Worm (Caenorhabditis elegans) whole organism, L1 larva: ENCODE data around the gene T01B7.5.
A peak's percentile ranks its signal among the peaks of the same experiment; 100 is the strongest.

ENCODE experiments used
- C16A3.4 ChIP-seq: fragments of 150-350 bp; optimal IDR thresholded peaks from 2 replicates; lab custom pipeline; 2014; ENCODE audit warnings: missing biosample characterization, missing genetic modification characterization
- alr-1 ChIP-seq: fragments of 200-800 bp; sonication (Bioruptor generic); optimal IDR thresholded peaks from 2 replicates; lab custom pipeline; 2018; ENCODE audit warnings: borderline replicate concordance, mild to moderate bottlenecking, missing genetic modification characterization, missing compliant biosample characterization
- ama-1 ChIP-seq: fragments of 150-350 bp; optimal IDR thresholded peaks from 2 replicates; lab custom pipeline; 2014
- ceh-63 ChIP-seq: fragments of 200-800 bp; sonication (Bioruptor generic); optimal IDR thresholded peaks from 2 replicates; lab custom pipeline; 2018; ENCODE audit warnings: mild to moderate bottlenecking, missing genetic modification characterization, missing compliant biosample characterization
- ceh-8 ChIP-seq: fragments of 200-800 bp; sonication (Bioruptor generic); optimal IDR thresholded peaks from 2 replicates; lab custom pipeline; 2018; ENCODE audit warnings: mild to moderate bottlenecking, missing genetic modification characterization, moderate library complexity, missing compliant biosample characterization
- ceh-82 ChIP-seq, 3 experiments: fragments of 150-350 bp in 1 of 3; sonication (generic microtip) in 2 of 3; optimal IDR thresholded peaks; 2 replicates each; lab custom pipeline; 2014 to 2017; ENCODE audit warnings: missing biosample characterization in 3 of 3, missing genetic modification characterization in 3 of 3
- ces-1 ChIP-seq: fragments of 150-350 bp; optimal IDR thresholded peaks from 2 replicates; lab custom pipeline; 2014; ENCODE audit warnings: missing biosample characterization, missing genetic modification reagents, missing genetic modification characterization
- dpl-1 ChIP-seq, 3 experiments: fragments of 150-350 bp in 2 of 3; sonication (generic microtip) in 1 of 3; optimal IDR thresholded peaks; 2 replicates each; lab custom pipeline; 2014 to 2017; ENCODE audit warnings: missing biosample characterization in 3 of 3, missing genetic modification characterization in 3 of 3, missing genetic modification reagents in 3 of 3
- dsc-1 ChIP-seq: sonication (generic microtip); optimal IDR thresholded peaks from 2 replicates; lab custom pipeline; 2016; ENCODE audit warnings: mild to moderate bottlenecking, missing genetic modification characterization, missing compliant biosample characterization
- egl-13 ChIP-seq: sonication (generic microtip); optimal IDR thresholded peaks from 2 replicates; lab custom pipeline; 2016; ENCODE audit warnings: missing genotype, missing genetic modification reagents, missing genetic modification characterization, missing compliant biosample characterization
- egl-27 ChIP-seq, 2 experiments: fragments of 150-350 bp in 1 of 2; sonication (generic microtip); optimal IDR thresholded peaks; 3 replicates each; lab custom pipeline; 2017 to 2018; ENCODE audit warnings: missing biosample characterization in 2 of 2, missing genetic modification characterization in 2 of 2, missing genetic modification reagents in 2 of 2
- elt-3 ChIP-seq, 6 experiments: fragments of 150-350 bp in 1 of 6; sonication (generic microtip); optimal IDR thresholded peaks; 2 replicates each; lab custom pipeline; 2017 to 2018; ENCODE audit warnings: missing biosample characterization in 6 of 6, missing genetic modification characterization in 6 of 6, inconsistent platforms in 1 of 6
- ets-5 ChIP-seq: fragments of 200-800 bp; sonication (Bioruptor generic); IDR thresholded peaks from 2 replicates; pipeline ENCODE4 v1.3.6; 2022; ENCODE audit warnings: missing genetic modification characterization, missing compliant biosample characterization
- fkh-10 ChIP-seq: sonication (generic microtip); optimal IDR thresholded peaks from 2 replicates; lab custom pipeline; 2017; ENCODE audit warnings: missing biosample characterization, missing genetic modification reagents, missing genetic modification characterization
- fkh-4 ChIP-seq: sonication (generic microtip); optimal IDR thresholded peaks from 2 replicates; lab custom pipeline; 2016; ENCODE audit warnings: missing compliant biosample characterization, missing genetic modification characterization, borderline replicate concordance
- fos-1 ChIP-seq: fragments of 150-350 bp; optimal IDR thresholded peaks from 2 replicates; lab custom pipeline; 2014; ENCODE audit warnings: missing biosample characterization, missing genetic modification characterization
- grh-1 ChIP-seq: fragments of 200-800 bp; sonication (Bioruptor generic); IDR thresholded peaks from 2 replicates; pipeline ENCODE4 v1.3.6; 2022; ENCODE audit warnings: missing genetic modification reagents, missing genetic modification characterization, missing compliant biosample characterization
- hlh-17 ChIP-seq: fragments of 200-800 bp; sonication (Bioruptor generic); optimal IDR thresholded peaks from 2 replicates; lab custom pipeline; 2018; ENCODE audit warnings: missing genetic modification characterization, mild to moderate bottlenecking, missing compliant biosample characterization, moderate library complexity, borderline replicate concordance
- hlh-4 ChIP-seq: sonication (generic microtip); optimal IDR thresholded peaks from 2 replicates; lab custom pipeline; 2016; ENCODE audit warnings: mild to moderate bottlenecking, missing genetic modification characterization, missing compliant biosample characterization
- irx-1 ChIP-seq: sonication (generic microtip); optimal IDR thresholded peaks from 2 replicates; lab custom pipeline; 2016; ENCODE audit warnings: missing genetic modification characterization, missing compliant biosample characterization
- lin-13 ChIP-seq: fragments of 150-350 bp; optimal IDR thresholded peaks from 2 replicates; lab custom pipeline; 2014; ENCODE audit warnings: missing biosample characterization, missing genetic modification reagents, missing genetic modification characterization
- lin-14 ChIP-seq: fragments of 200-800 bp; sonication (Bioruptor generic); optimal IDR thresholded peaks from 2 replicates; lab custom pipeline; 2018; ENCODE audit warnings: mild to moderate bottlenecking, missing genetic modification characterization, moderate library complexity, missing compliant biosample characterization
- lin-39 ChIP-seq: fragments of 150-350 bp; optimal IDR thresholded peaks from 2 replicates; lab custom pipeline; 2014; ENCODE audit warnings: missing biosample characterization, missing genetic modification reagents, missing genetic modification characterization
- lir-3 ChIP-seq: sonication (generic microtip); optimal IDR thresholded peaks from 2 replicates; lab custom pipeline; 2016; ENCODE audit warnings: mild to moderate bottlenecking, missing genetic modification characterization, moderate library complexity, missing compliant biosample characterization; ENCODE audit not compliant: poor library complexity
- lsy-2 ChIP-seq, 2 experiments: fragments of 150-350 bp; optimal IDR thresholded peaks; 2 replicates each; lab custom pipeline; 2014; ENCODE audit warnings: missing biosample characterization in 2 of 2, missing genetic modification characterization in 2 of 2
- mdl-1 ChIP-seq, 2 experiments: fragments of 150-350 bp; optimal IDR thresholded peaks; 2 replicates each; lab custom pipeline; 2014 to 2017; ENCODE audit warnings: missing biosample characterization in 2 of 2, missing genetic modification characterization in 2 of 2, inconsistent platforms in 1 of 2
- mef-2 ChIP-seq: fragments of 150-350 bp; optimal IDR thresholded peaks from 2 replicates; lab custom pipeline; 2014; ENCODE audit warnings: missing biosample characterization, missing genetic modification characterization
- nhr-11 ChIP-seq: fragments of 150-350 bp; optimal IDR thresholded peaks from 2 replicates; lab custom pipeline; 2014; ENCODE audit warnings: missing biosample characterization, missing genetic modification characterization
- nhr-19 ChIP-seq: fragments of 200-800 bp; sonication (Bioruptor generic); conservative IDR thresholded peaks from 2 replicates; pipeline ENCODE4 v1.3.6; 2022; ENCODE audit warnings: missing genetic modification characterization, missing compliant biosample characterization
- nhr-20 ChIP-seq: sonication (generic microtip); optimal IDR thresholded peaks from 2 replicates; lab custom pipeline; 2016; ENCODE audit warnings: mild to moderate bottlenecking, missing genetic modification characterization, missing compliant biosample characterization
- nhr-47 ChIP-seq: sonication (generic microtip); optimal IDR thresholded peaks from 2 replicates; lab custom pipeline; 2016; ENCODE audit warnings: mild to moderate bottlenecking, missing genetic modification characterization, moderate library complexity, missing compliant biosample characterization
- nhr-84 ChIP-seq: sonication (generic microtip); optimal IDR thresholded peaks from 2 replicates; lab custom pipeline; 2017; ENCODE audit warnings: missing biosample characterization, missing genetic modification characterization
- nhr-85 ChIP-seq: sonication (generic microtip); peaks from one replicate; lab custom pipeline; 2016; ENCODE audit warnings: missing genetic modification characterization, inconsistent platforms, missing compliant biosample characterization
- pag-3 ChIP-seq: sonication (generic microtip); optimal IDR thresholded peaks from 2 replicates; lab custom pipeline; 2017; ENCODE audit warnings: missing genetic modification characterization, mild to moderate bottlenecking, missing compliant biosample characterization, antibody characterized with exemption, borderline replicate concordance; ENCODE audit not compliant: insufficient read depth
- rnt-1 ChIP-seq: sonication (generic microtip); optimal IDR thresholded peaks from 2 replicates; lab custom pipeline; 2016; ENCODE audit warnings: mild to moderate bottlenecking, missing genetic modification characterization, moderate library complexity, missing compliant biosample characterization
- skn-1 ChIP-seq: fragments of 150-350 bp; optimal IDR thresholded peaks from 2 replicates; lab custom pipeline; 2014; ENCODE audit warnings: missing biosample characterization, missing genetic modification characterization
- snpc-4 ChIP-seq: fragments of 150-350 bp; optimal IDR thresholded peaks from 2 replicates; lab custom pipeline; 2014; ENCODE audit warnings: missing biosample characterization, missing genetic modification characterization
- snu-23 ChIP-seq: sonication (generic microtip); optimal IDR thresholded peaks from 2 replicates; lab custom pipeline; 2016; ENCODE audit warnings: missing genetic modification characterization, missing compliant biosample characterization
- sox-4 ChIP-seq: sonication (generic microtip); optimal IDR thresholded peaks from 2 replicates; lab custom pipeline; 2016; ENCODE audit warnings: missing genetic modification characterization, missing compliant biosample characterization
- unc-130 ChIP-seq: fragments of 150-350 bp; optimal IDR thresholded peaks from 2 replicates; lab custom pipeline; 2017; ENCODE audit warnings: missing biosample characterization, missing genetic modification characterization, inconsistent platforms
- unc-30 ChIP-seq: sonication (generic microtip); optimal IDR thresholded peaks from 2 replicates; lab custom pipeline; 2017; ENCODE audit warnings: missing biosample characterization, missing genetic modification characterization
- vab-15 ChIP-seq: sonication (generic microtip); optimal IDR thresholded peaks from 2 replicates; lab custom pipeline; 2017; ENCODE audit warnings: missing genotype, mild to moderate bottlenecking, missing genetic modification characterization, missing compliant biosample characterization
- zag-1 ChIP-seq: fragments of 150-350 bp; optimal IDR thresholded peaks from 2 replicates; lab custom pipeline; 2014; ENCODE audit warnings: missing biosample characterization, missing genetic modification characterization
- zip-4 ChIP-seq: fragments of 200-800 bp; sonication (Bioruptor generic); optimal IDR thresholded peaks from 2 replicates; lab custom pipeline; 2018; ENCODE audit warnings: mild to moderate bottlenecking, missing genetic modification characterization, moderate library complexity, missing compliant biosample characterization

Gene T01B7.5

ce11 chrII:8745449-8746297 is 29.0 kb downstream of the T01B7.5 start (continued):
- no peak for TF ChIP-seq ets-5 (GFP tag; lab: Robert Waterston, UW)
- TF ChIP-seq snpc-4 (tag; lab: Kevin White, UChicago) = no peak

ce11 chrII:8746298-8746775 is 29.7 kb downstream of the T01B7.5 start:
- TF ChIP-seq snu-23 (GFP tag; lab: Kevin White, UChicago) = peak; percentile 11
- TF ChIP-seq irx-1 (tag; lab: Kevin White, UChicago) = no peak

ce11 chrII:8747246-8747938 is 30.8 kb downstream of the T01B7.5 start:
- TF ChIP-seq pag-3 (tag; lab: Kevin White, UChicago) (no peak), unc-130 (no peak), skn-1 (tag; lab: Kevin White, UChicago) (no peak), ces-1 (GFP tag; lab: Kevin White, UChicago) (no peak), dpl-1 (GFP tag; optimal IDR thresholded peaks at IDR 0.05; lab: Kevin White, UChicago) (no peak), vab-15 (no peak), lin-13 (GFP tag; lab: Kevin White, UChicago) (peak; percentile 39), dsc-1 (tag; lab: Kevin White, UChicago) (peak; percentile 2), rnt-1 (tag; lab: Kevin White, UChicago) (peak; percentile 23), zip-4 (no peak), hlh-17 (GFP tag; lab: Kevin White, UChicago) (no peak), lsy-2 (tag; optimal IDR thresholded peaks at IDR 0.05; lab: Kevin White, UChicago) (peak in 1 of 2 experiments; percentile 46), elt-3 (tag; optimal IDR thresholded peaks at IDR 0.05; lab: Kevin White, UChicago) (peak in 3 of 6 experiments; percentile 19 to 74 (median 38)), mdl-1 (tag; optimal IDR thresholded peaks at IDR 0.05; lab: Kevin White, UChicago) (no peak), C16A3.4 (tag; lab: Kevin White, UChicago) (peak; percentile 33), fos-1 (tag; lab: Kevin White, UChicago) (no peak), lir-3 (tag; lab: Kevin White, UChicago) (peak; percentile 60), fkh-10 (GFP tag; lab: Kevin White, UChicago) (no peak), fkh-4 (tag; lab: Kevin White, UChicago) (no peak), sox-4 (tag; lab: Kevin White, UChicago) (no peak), ceh-82 (tag; optimal IDR thresholded peaks at IDR 0.05; lab: Kevin White, UChicago) (no peak), nhr-84 (tag; lab: Kevin White, UChicago) (no peak), zag-1 (no peak), unc-30 (tag; lab: Kevin White, UChicago) (no peak), alr-1 (tag; lab: Kevin White, UChicago) (no peak), hlh-4 (tag; lab: Kevin White, UChicago) (no peak), nhr-20 (tag; lab: Kevin White, UChicago) (peak; percentile 44), ceh-8 (GFP tag; lab: Kevin White, UChicago) (no peak), nhr-85 (tag; lab: Kevin White, UChicago) (peak; percentile 55), snu-23 (GFP tag; lab: Kevin White, UChicago) (peak; percentile 59), egl-13 (no peak), lin-39 (tag; lab: Kevin White, UChicago) (no peak), grh-1 (GFP tag; lab: Robert Waterston, UW) (no peak), egl-27 (tag; optimal IDR thresholded peaks at IDR 0.05; lab: Kevin White, UChicago) (no peak), irx-1 (tag; lab: Kevin White, UChicago) (no peak), nhr-11 (tag; lab: Kevin White, UChicago) (no peak), ets-5 (GFP tag; lab: Robert Waterston, UW) (no peak), ceh-63 (GFP tag; lab: Kevin White, UChicago) (no peak), ama-1 (lab: Kevin White, UChicago) (peak; percentile 90), mef-2 (no peak), nhr-47 (peak; percentile 73), lin-14 (GFP tag; lab: Kevin White, UChicago) (peak; percentile 41), nhr-19 (GFP tag; lab: Robert Waterston, UW) (no peak; the same call in 1 of the 2 replicates)
